Fruit fly (Drosophila melanogaster) whole organism, embryonic: ENCODE results near the gene Ubc6.

ENCODE experiments used
- ATbp ChIP-seq: fragments of 200-800 bp; sonication (Bioruptor generic); optimal IDR thresholded peaks from 2 replicates; lab custom pipeline; 2017; ENCODE audit warnings: missing biosample characterization, mild to moderate bottlenecking, missing genetic modification characterization, missing genetic modification reagents
- BEAF-32 ChIP-seq: fragments of 200-800 bp; sonication (Bioruptor generic); optimal IDR thresholded peaks from 3 replicates; lab custom pipeline; 2017; ENCODE audit warnings: missing biosample characterization, missing genetic modification characterization, mild to moderate bottlenecking, moderate library complexity, missing genetic modification reagents
- Bdp1 ChIP-seq: fragments of 200-800 bp; sonication (Bioruptor generic); optimal IDR thresholded peaks from 3 replicates; lab custom pipeline; 2016; ENCODE audit warnings: missing biosample characterization, missing genetic modification characterization
- CG10267 ChIP-seq: fragments of 200-800 bp; sonication (Bioruptor generic); optimal IDR thresholded peaks from 2 replicates; lab custom pipeline; 2018; ENCODE audit warnings: missing biosample characterization, mild to moderate bottlenecking, missing genetic modification characterization, moderate library complexity
- CG11723 ChIP-seq: fragments of 200-800 bp; sonication (Bioruptor generic); optimal IDR thresholded peaks from 2 replicates; lab custom pipeline; 2017; ENCODE audit warnings: missing biosample characterization, mild to moderate bottlenecking, missing genetic modification characterization
- CG13123 ChIP-seq: fragments of 200-800 bp; sonication (Bioruptor generic); optimal IDR thresholded peaks from 2 replicates; lab custom pipeline; 2016; ENCODE audit warnings: missing biosample characterization, missing genetic modification characterization
- CG14014 ChIP-seq: fragments of 200-800 bp; sonication (Bioruptor generic); IDR thresholded peaks from 2 replicates; pipeline ENCODE4 v1.3.6; 2022; ENCODE audit warnings: missing biosample characterization, missing genetic modification characterization
- CG15073 ChIP-seq: fragments of 200-800 bp; sonication (Bioruptor generic); optimal IDR thresholded peaks from 2 replicates; lab custom pipeline; 2016; ENCODE audit warnings: missing biosample characterization, missing genetic modification characterization
- CG15601 ChIP-seq: fragments of 200-800 bp; sonication (Bioruptor generic); optimal IDR thresholded peaks from 3 replicates; lab custom pipeline; 2019; ENCODE audit warnings: missing biosample characterization, mild to moderate bottlenecking, missing genetic modification characterization, moderate library complexity
- CG17612 ChIP-seq: fragments of 200-800 bp; sonication (Bioruptor generic); IDR thresholded peaks from 2 replicates; pipeline ENCODE4 v1.3.6; 2022; ENCODE audit warnings: missing biosample characterization, missing genetic modification characterization
- CG2678 ChIP-seq: fragments of 200-800 bp; sonication (Bioruptor generic); optimal IDR thresholded peaks from 3 replicates; lab custom pipeline; 2019; ENCODE audit warnings: missing biosample characterization, mild to moderate bottlenecking, missing genetic modification characterization, moderate library complexity
- CG30403 ChIP-seq: fragments of 200-800 bp; sonication (Bioruptor generic); optimal IDR thresholded peaks from 3 replicates; lab custom pipeline; 2016; ENCODE audit warnings: missing biosample characterization, missing genetic modification characterization
- CG3065 ChIP-seq: fragments of 200-800 bp; sonication (Bioruptor generic); optimal IDR thresholded peaks from 2 replicates; lab custom pipeline; 2016; ENCODE audit warnings: missing biosample characterization, missing genetic modification characterization
- CG31388 ChIP-seq: fragments of 200-800 bp; sonication (Bioruptor generic); optimal IDR thresholded peaks from 2 replicates; lab custom pipeline; 2016; ENCODE audit warnings: missing biosample characterization, missing genetic modification characterization
- CG34422 ChIP-seq: fragments of 200-800 bp; sonication (Bioruptor generic); IDR thresholded peaks from 3 replicates; pipeline ENCODE4 v1.3.6; 2022; ENCODE audit warnings: missing biosample characterization, missing genetic modification characterization
- CG42726 ChIP-seq: fragments of 200-800 bp; sonication (Bioruptor generic); IDR thresholded peaks from 2 replicates; pipeline ENCODE4 v1.3.6; 2022; ENCODE audit warnings: missing biosample characterization, missing genetic modification characterization; ENCODE audit not compliant: partially characterized antibody
- CG5953 ChIP-seq: fragments of 200-800 bp; sonication (Bioruptor generic); IDR thresholded peaks from 2 replicates; pipeline ENCODE4 v1.3.6; 2022; ENCODE audit warnings: missing biosample characterization, missing genetic modification characterization
- CG6813 ChIP-seq: fragments of 200-800 bp; sonication (Bioruptor generic); optimal IDR thresholded peaks from 2 replicates; lab custom pipeline; 2017; ENCODE audit warnings: missing biosample characterization, missing genetic modification characterization, mild to moderate bottlenecking, moderate library complexity, missing genetic modification reagents
- Camta ChIP-seq: fragments of 200-800 bp; sonication (Bioruptor generic); optimal IDR thresholded peaks from 2 replicates; lab custom pipeline; 2016; ENCODE audit warnings: missing biosample characterization, missing genetic modification characterization
- CrebB ChIP-seq: fragments of 200-800 bp; sonication (Bioruptor generic); optimal IDR thresholded peaks from 3 replicates; lab custom pipeline; 2018; ENCODE audit warnings: missing biosample characterization, mild to moderate bottlenecking, missing genetic modification characterization
- Dll ChIP-seq: fragments of 200-800 bp; sonication (Bioruptor generic); IDR thresholded peaks from 4 replicates; pipeline ENCODE4 v1.3.6; 2022; ENCODE audit warnings: missing biosample characterization, missing genetic modification characterization; ENCODE audit not compliant: partially characterized antibody
- Dp ChIP-seq: fragments of 200-800 bp; sonication (Bioruptor generic); optimal IDR thresholded peaks from 2 replicates; lab custom pipeline; 2018; ENCODE audit warnings: missing biosample characterization, mild to moderate bottlenecking, missing genetic modification characterization, moderate library complexity
- E2f1 ChIP-seq: fragments of 200-800 bp; sonication (Bioruptor generic); IDR thresholded peaks from 2 replicates; pipeline ENCODE4 v1.3.6; 2022; ENCODE audit warnings: missing biosample characterization, missing genetic modification characterization
- Eip74EF ChIP-seq, 2 experiments: fragments of 200-800 bp in 1 of 2; fragments of >200 bp in 1 of 2; sonication (Bioruptor generic) in 1 of 2; optimal IDR thresholded peaks; 2 replicates each; lab custom pipeline; 2017 to 2019; ENCODE audit warnings: missing biosample characterization in 2 of 2, missing genetic modification characterization in 2 of 2, mild to moderate bottlenecking in 1 of 2, moderate library complexity in 1 of 2
- Elba2 ChIP-seq: fragments of 200-800 bp; sonication (Bioruptor generic); optimal IDR thresholded peaks from 3 replicates; lab custom pipeline; 2016; ENCODE audit warnings: missing biosample characterization, missing genetic modification characterization
- MTF-1 ChIP-seq: fragments of 200-800 bp; sonication (Bioruptor generic); optimal IDR thresholded peaks from 2 replicates; lab custom pipeline; 2018; ENCODE audit warnings: missing biosample characterization, mild to moderate bottlenecking, missing genetic modification characterization, borderline replicate concordance
- NFAT ChIP-seq: fragments of 200-800 bp; sonication (Bioruptor generic); IDR thresholded peaks from 2 replicates; pipeline ENCODE4 v1.3.6; 2022; ENCODE audit warnings: missing biosample characterization, missing genetic modification characterization
- Sin3A ChIP-seq: fragments of >200 bp; optimal IDR thresholded peaks from 2 replicates; lab custom pipeline; 2018
- Sry-δ ChIP-seq: fragments of 200-800 bp; sonication (Bioruptor generic); optimal IDR thresholded peaks from 2 replicates; lab custom pipeline; 2016; ENCODE audit warnings: missing biosample characterization, missing genetic modification characterization
- TFAM ChIP-seq: fragments of 200-800 bp; sonication (Bioruptor generic); optimal IDR thresholded peaks from 2 replicates; lab custom pipeline; 2017; ENCODE audit warnings: missing biosample characterization, missing genetic modification characterization, inconsistent platforms
- Taf1 ChIP-seq: fragments of 200-800 bp; sonication (Bioruptor generic); IDR thresholded peaks from 2 replicates; pipeline ENCODE4 v1.3.6; 2022; ENCODE audit warnings: missing biosample characterization, missing genetic modification characterization
- ab ChIP-seq: fragments of 200-800 bp; sonication (Bioruptor generic); optimal IDR thresholded peaks from 2 replicates; lab custom pipeline; 2016; ENCODE audit warnings: missing biosample characterization, missing genetic modification characterization
- chm ChIP-seq: fragments of 200-800 bp; sonication (Bioruptor generic); IDR thresholded peaks from 2 replicates; pipeline ENCODE4 v1.3.6; 2022; ENCODE audit warnings: missing biosample characterization, missing genetic modification characterization
- dmrt99B ChIP-seq: fragments of 200-800 bp; sonication (Bioruptor generic); optimal IDR thresholded peaks from 2 replicates; lab custom pipeline; 2018; ENCODE audit warnings: missing biosample characterization, mild to moderate bottlenecking, missing genetic modification characterization, moderate library complexity
- gem ChIP-seq: fragments of 200-800 bp; sonication (Bioruptor generic); optimal IDR thresholded peaks from 2 replicates; lab custom pipeline; 2019; ENCODE audit warnings: missing biosample characterization, mild to moderate bottlenecking, missing genetic modification characterization, moderate library complexity
- hkb ChIP-seq, 2 experiments: fragments of 200-800 bp in 1 of 2; fragments of >200 bp in 1 of 2; sonication (Bioruptor generic) in 1 of 2; IDR thresholded peaks in 1 of 2; optimal IDR thresholded peaks in 1 of 2; 2 replicates each; pipeline versions ENCODE4 v1.3.6 to Lab custom; 2017 to 2022; ENCODE audit warnings: missing biosample characterization in 1 of 2, missing genetic modification characterization in 1 of 2
- insv ChIP-seq, 2 experiments: fragments of 200-800 bp; sonication (Bioruptor generic); optimal IDR thresholded peaks; 3 replicates each; lab custom pipeline; 2016 to 2018; ENCODE audit warnings: missing biosample characterization in 2 of 2, missing genetic modification characterization in 2 of 2
- kni ChIP-seq: fragments of 200-800 bp; sonication (Bioruptor generic); optimal IDR thresholded peaks from 3 replicates; lab custom pipeline; 2017; ENCODE audit warnings: mild to moderate bottlenecking, missing biosample characterization, missing genetic modification reagents, missing genetic modification characterization
- onecut ChIP-seq: fragments of 200-800 bp; sonication (Bioruptor generic); IDR thresholded peaks from 2 replicates; pipeline ENCODE4 v1.3.6; 2022; ENCODE audit warnings: missing biosample characterization, missing genetic modification characterization
- pb ChIP-seq: fragments of 200-800 bp; sonication (Bioruptor generic); optimal IDR thresholded peaks from 3 replicates; lab custom pipeline; 2016; ENCODE audit warnings: missing biosample characterization, missing genetic modification characterization
- peb ChIP-seq: fragments of 200-800 bp; sonication (Bioruptor generic); IDR thresholded peaks from 2 replicates; pipeline ENCODE4 v1.3.6; 2022; ENCODE audit warnings: missing biosample characterization, missing genetic modification characterization
- schlank ChIP-seq: fragments of 200-800 bp; sonication (Bioruptor generic); optimal IDR thresholded peaks from 2 replicates; lab custom pipeline; 2018; ENCODE audit warnings: missing biosample characterization, mild to moderate bottlenecking, missing genetic modification characterization
- sna ChIP-seq: fragments of 200-800 bp; sonication (Bioruptor generic); IDR thresholded peaks from 2 replicates; pipeline ENCODE4 v1.3.6; 2022; ENCODE audit warnings: missing biosample characterization, missing genetic modification characterization; ENCODE audit not compliant: partially characterized antibody
- sob ChIP-seq: fragments of 200-800 bp; sonication (Bioruptor generic); IDR thresholded peaks from 2 replicates; pipeline ENCODE4 v1.3.6; 2022; ENCODE audit warnings: missing biosample characterization, missing genetic modification characterization
- sqz ChIP-seq: fragments of 200-800 bp; sonication (Bioruptor generic); optimal IDR thresholded peaks from 3 replicates; lab custom pipeline; 2018; ENCODE audit warnings: missing biosample characterization, mild to moderate bottlenecking, missing genetic modification characterization
- tin ChIP-seq: fragments of 200-800 bp; sonication (Bioruptor generic); optimal IDR thresholded peaks from 3 replicates; lab custom pipeline; 2016; ENCODE audit warnings: missing biosample characterization, missing genetic modification characterization
- tio ChIP-seq: fragments of 200-800 bp; sonication (Bioruptor generic); optimal IDR thresholded peaks from 2 replicates; lab custom pipeline; 2017; ENCODE audit warnings: missing biosample characterization, missing genetic modification characterization, inconsistent platforms
- tna ChIP-seq: fragments of 200-800 bp; sonication (Bioruptor generic); IDR thresholded peaks from 2 replicates; pipeline ENCODE4 v1.3.6; 2022; ENCODE audit warnings: missing biosample characterization, missing genetic modification characterization; ENCODE audit not compliant: partially characterized antibody
- toy ChIP-seq: fragments of 200-800 bp; sonication (Bioruptor generic); IDR thresholded peaks from 2 replicates; pipeline ENCODE4 v1.3.6; 2022; ENCODE audit warnings: missing biosample characterization, missing genetic modification characterization
- tx ChIP-seq: fragments of 200-800 bp; sonication (Bioruptor generic); optimal IDR thresholded peaks from 2 replicates; lab custom pipeline; 2016; ENCODE audit warnings: missing biosample characterization, missing genetic modification characterization

Ubc6 gene

DNA sequence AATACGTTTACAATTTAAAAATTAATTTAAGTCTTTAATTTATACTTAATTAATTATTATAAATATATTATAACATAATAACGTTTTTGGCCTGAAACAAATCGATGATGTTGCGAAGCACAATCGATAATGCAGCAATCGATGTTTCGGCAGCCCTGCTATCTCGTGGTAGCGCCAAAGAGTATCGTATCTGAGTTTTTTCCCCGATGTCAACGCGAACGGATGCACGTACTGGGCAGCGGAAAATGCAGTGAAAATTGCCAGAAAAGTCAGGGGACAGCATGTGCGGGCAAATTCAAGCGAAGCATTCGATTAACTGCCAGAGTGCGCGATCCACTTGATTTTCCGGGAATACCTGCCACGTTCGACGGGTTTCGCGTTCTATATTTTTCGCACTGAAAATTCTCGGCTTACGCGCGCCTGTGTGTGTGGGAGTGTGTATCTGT, 42.1 kb downstream of the Ubc6 start, which contains the start of gene Cdep (continued):
- peak; percentile 29 for TF ChIP-seq CrebB (tag; lab: Kevin White, UChicago)
- TF ChIP-seq kni (GFP tag; lab: Kevin White, UChicago) = no peak
- TF ChIP-seq CG5953 (GFP tag; lab: Robert Waterston, UW) = 0 out of 2 replicates have a peak, but pooled peaks have one; percentile 27
- TF ChIP-seq CG6813 = no peak
- no peak for TF ChIP-seq hkb (optimal IDR thresholded peaks at IDR 0.05; lab: Kevin White, UChicago)
- TF ChIP-seq hkb (GFP tag; IDR thresholded peaks at IDR 0.05; lab: Robert Waterston, UW) = no peak
- TF ChIP-seq insv (GFP tag; optimal IDR thresholded peaks at IDR 0.05; lab: Kevin White, UChicago) = no peak
- TF ChIP-seq Bdp1 (GFP tag; lab: Kevin White, UChicago) = no peak
- TF ChIP-seq tin (GFP tag; lab: Kevin White, UChicago) = peak; percentile 41
- peak; percentile 86 for TF ChIP-seq onecut (GFP tag; lab: Robert Waterston, UW)
- TF ChIP-seq NFAT (GFP tag; lab: Robert Waterston, UW) = no peak; the same call in 1 of the 2 replicates
- no peak for TF ChIP-seq Elba2 (GFP tag; lab: Kevin White, UChicago)
- peak; percentile 56 for TF ChIP-seq gem (tag; lab: Kevin White, UChicago)
- TF ChIP-seq CG2678 (tag; lab: Kevin White, UChicago) = no peak
- TF ChIP-seq Eip74EF (GFP tag; optimal IDR thresholded peaks at IDR 0.05; lab: Kevin White, UChicago) = no peak
- TF ChIP-seq schlank (tag; lab: Kevin White, UChicago) = no peak
- no peak for TF ChIP-seq TFAM (GFP tag; lab: Kevin White, UChicago)
- peak; percentile 69 for TF ChIP-seq CG10267 (tag; lab: Kevin White, UChicago)
- no peak for TF ChIP-seq CG31388 (GFP tag; lab: Kevin White, UChicago)
- TF ChIP-seq ATbp (GFP tag; lab: Kevin White, UChicago) = peak; percentile 8
- peak; percentile 31 for TF ChIP-seq sqz (GFP tag; lab: Kevin White, UChicago)
- no peak for TF ChIP-seq Taf1 (GFP tag; lab: Robert Waterston, UW)
- TF ChIP-seq Camta (GFP tag; lab: Kevin White, UChicago) = no peak
- peak; percentile 20 for TF ChIP-seq CG30403 (GFP tag; lab: Kevin White, UChicago)
- TF ChIP-seq E2f1 (GFP tag; lab: Robert Waterston, UW) = peak; percentile 34; the same call in 1 of the 2 replicates
- no peak for TF ChIP-seq CG3065
- no peak for TF ChIP-seq toy (GFP tag; lab: Robert Waterston, UW)
- TF ChIP-seq CG15073 (GFP tag; lab: Kevin White, UChicago) = no peak
- peak; percentile 91 for TF ChIP-seq BEAF-32
- no peak; the same call in 1 of the 2 replicates for TF ChIP-seq CG14014 (GFP tag; lab: Robert Waterston, UW)
- TF ChIP-seq sna = peak; percentile 95
- peak; percentile 69 for TF ChIP-seq Dp (GFP tag; lab: Kevin White, UChicago)
- peak; percentile 97 for TF ChIP-seq Dll (GFP tag; lab: Robert Waterston, UW)
- TF ChIP-seq CG15601 = peak; percentile 57
- no peak for TF ChIP-seq dmrt99B (tag; lab: Kevin White, UChicago)
- TF ChIP-seq chm (GFP tag; lab: Robert Waterston, UW) = peak; percentile 59; the same call in 1 of the 2 replicates
- no peak for TF ChIP-seq tio (GFP tag; lab: Kevin White, UChicago)
- peak; percentile 94 for TF ChIP-seq CG42726 (GFP tag; lab: Robert Waterston, UW)
- TF ChIP-seq MTF-1 (GFP tag; lab: Kevin White, UChicago) = no peak
- TF ChIP-seq peb (GFP tag; lab: Robert Waterston, UW) = no peak
- TF ChIP-seq Sin3A (lab: Kevin White, UChicago) = peak; percentile 17
- TF ChIP-seq pb (GFP tag; lab: Kevin White, UChicago) = peak; percentile 49
- no peak for TF ChIP-seq ab (GFP tag; lab: Kevin White, UChicago)
- TF ChIP-seq Sry-δ (GFP tag; lab: Kevin White, UChicago) = peak; percentile 76
- TF ChIP-seq CG34422 (GFP tag; lab: Robert Waterston, UW) = peak; percentile 80
- TF ChIP-seq sob (GFP tag; lab: Robert Waterston, UW) = peak; percentile 65
- TF ChIP-seq tna (GFP tag; lab: Robert Waterston, UW) = peak; percentile 93
- TF ChIP-seq CG13123 = no peak
- TF ChIP-seq tx (GFP tag; lab: Kevin White, UChicago) = no peak
- no peak for TF ChIP-seq CG17612
- TF ChIP-seq CG11723 (GFP tag; lab: Kevin White, UChicago) = peak; percentile 3
